Worm (Caenorhabditis elegans): ENCODE results near the gene asp-2.

- TF ChIP-seq tbx-7 (tag; optimal IDR thresholded peaks at IDR 0.05) (no peak), elt-2 (tag; optimal IDR thresholded peaks at IDR 0.05) (no peak), pag-3 (tag; optimal IDR thresholded peaks at IDR 0.05; ENCODE audit: borderline replicate concordance) (no peak), K02D7.2 (tag; optimal IDR thresholded peaks at IDR 0.05) (no peak)
These were observed 40.5 kb downstream of the asp-2 start, which contains the start of gene glo-4 for ce11 chrV:9243171-9243996.

All from whole organism, late embryonic.